Fruit fly (Drosophila melanogaster) whole organism, embryonic: ENCODE measurements around the gene CG43759.

ENCODE experiments used
- CG1024 ChIP-seq: fragments of 200-800 bp; sonication (Bioruptor generic); IDR thresholded peaks from 2 replicates; pipeline ENCODE4 v1.3.6; 2022; ENCODE audit warnings: missing biosample characterization, missing genetic modification characterization
- CG11085 ChIP-seq: fragments of 200-800 bp; sonication (Bioruptor generic); IDR thresholded peaks from 2 replicates; pipeline ENCODE4 v1.3.6; 2022; ENCODE audit warnings: missing biosample characterization, missing genetic modification characterization
- CG11456 ChIP-seq: fragments of 200-800 bp; sonication (Bioruptor generic); IDR thresholded peaks from 3 replicates; pipeline ENCODE4 v1.3.6; 2022; ENCODE audit warnings: missing biosample characterization, missing genetic modification characterization
- CG11504 ChIP-seq: fragments of 200-800 bp; sonication (Bioruptor generic); optimal IDR thresholded peaks from 3 replicates; lab custom pipeline; 2019; ENCODE audit warnings: missing biosample characterization, mild to moderate bottlenecking, missing genetic modification characterization, moderate library complexity
- CG11695 ChIP-seq: fragments of 200-800 bp; sonication (Bioruptor generic); IDR thresholded peaks from 3 replicates; pipeline ENCODE4 v1.3.6; 2022; ENCODE audit warnings: missing biosample characterization, missing genetic modification characterization
- CG12236 ChIP-seq: fragments of 200-800 bp; sonication (Bioruptor generic); optimal IDR thresholded peaks from 2 replicates; lab custom pipeline; 2016; ENCODE audit warnings: missing biosample characterization, missing genetic modification characterization
- CG13123 ChIP-seq: fragments of 200-800 bp; sonication (Bioruptor generic); optimal IDR thresholded peaks from 2 replicates; lab custom pipeline; 2016; ENCODE audit warnings: missing biosample characterization, missing genetic modification characterization
- CG14667 ChIP-seq: fragments of 200-800 bp; sonication (Bioruptor generic); IDR thresholded peaks from 2 replicates; pipeline ENCODE4 v1.3.6; 2022; ENCODE audit warnings: missing biosample characterization, missing genetic modification characterization
- CG17385 ChIP-seq: fragments of 200-800 bp; sonication (Bioruptor generic); optimal IDR thresholded peaks from 3 replicates; lab custom pipeline; 2018; ENCODE audit warnings: missing biosample characterization, mild to moderate bottlenecking, missing genetic modification characterization
- CG18764 ChIP-seq: fragments of 200-800 bp; sonication (Bioruptor generic); optimal IDR thresholded peaks from 3 replicates; lab custom pipeline; 2016; ENCODE audit warnings: missing biosample characterization, missing genetic modification characterization
- CG2202 ChIP-seq: fragments of 200-800 bp; sonication (Bioruptor generic); optimal IDR thresholded peaks from 2 replicates; lab custom pipeline; 2018; ENCODE audit warnings: missing biosample characterization, mild to moderate bottlenecking, missing genetic modification characterization
- CG32767 ChIP-seq: fragments of 200-800 bp; sonication (Bioruptor generic); IDR thresholded peaks from 2 replicates; pipeline ENCODE4 v1.3.6; 2022; ENCODE audit warnings: missing biosample characterization, missing genetic modification characterization
- CG34422 ChIP-seq: fragments of 200-800 bp; sonication (Bioruptor generic); IDR thresholded peaks from 3 replicates; pipeline ENCODE4 v1.3.6; 2022; ENCODE audit warnings: missing biosample characterization, missing genetic modification characterization
- CG5180 ChIP-seq: fragments of 200-800 bp; sonication (Bioruptor generic); optimal IDR thresholded peaks from 3 replicates; lab custom pipeline; 2017; ENCODE audit warnings: missing biosample characterization, missing genetic modification characterization, mild to moderate bottlenecking, moderate library complexity, missing genetic modification reagents
- CG6854 ChIP-seq: fragments of 200-800 bp; sonication (Bioruptor generic); optimal IDR thresholded peaks from 3 replicates; lab custom pipeline; 2017; ENCODE audit warnings: missing biosample characterization, mild to moderate bottlenecking, missing genetic modification characterization
- CG8290 ChIP-seq, 3 experiments: fragments of 200-800 bp; sonication (Bioruptor generic); optimal IDR thresholded peaks; 2 replicates each; lab custom pipeline; 2016 to 2019; ENCODE audit warnings: missing biosample characterization in 3 of 3, missing genetic modification characterization in 3 of 3, mild to moderate bottlenecking in 2 of 3, moderate library complexity in 1 of 3
- CG9932 ChIP-seq: fragments of 200-800 bp; sonication (Bioruptor generic); IDR thresholded peaks from 2 replicates; pipeline ENCODE4 v1.3.6; 2022; ENCODE audit warnings: missing biosample characterization, missing genetic modification characterization
- E2f2 ChIP-seq: fragments of 200-800 bp; sonication (Bioruptor generic); IDR thresholded peaks from 2 replicates; pipeline ENCODE4 v1.3.6; 2022; ENCODE audit warnings: missing biosample characterization, missing genetic modification characterization
- Fer2 ChIP-seq: fragments of 200-800 bp; sonication (Bioruptor generic); optimal IDR thresholded peaks from 2 replicates; lab custom pipeline; 2018; ENCODE audit warnings: missing biosample characterization, mild to moderate bottlenecking, missing genetic modification characterization, moderate library complexity
- Hmx ChIP-seq: fragments of 200-800 bp; sonication (Bioruptor generic); optimal IDR thresholded peaks from 2 replicates; lab custom pipeline; 2016; ENCODE audit warnings: missing biosample characterization, missing genetic modification characterization
- NK7.1 ChIP-seq: fragments of 200-800 bp; sonication (Bioruptor generic); optimal IDR thresholded peaks from 3 replicates; lab custom pipeline; 2016; ENCODE audit warnings: missing biosample characterization, missing genetic modification characterization
- Nf-YB ChIP-seq: fragments of 200-800 bp; sonication (Bioruptor generic); optimal IDR thresholded peaks from 3 replicates; lab custom pipeline; 2019; ENCODE audit warnings: missing biosample characterization, mild to moderate bottlenecking, missing genetic modification characterization, moderate library complexity
- Sox102F ChIP-seq: fragments of 200-800 bp; sonication (Bioruptor generic); optimal IDR thresholded peaks from 2 replicates; lab custom pipeline; 2018; ENCODE audit warnings: missing biosample characterization, mild to moderate bottlenecking, missing genetic modification characterization, moderate library complexity
- Stat92E ChIP-seq, 3 experiments: fragments of >200 bp in 2 of 3; fragments of 200-800 bp in 1 of 3; sonication (Bioruptor generic) in 1 of 3; optimal IDR thresholded peaks; 2 replicates each; lab custom pipeline; 2017 to 2019; ENCODE audit warnings: missing biosample characterization in 3 of 3, missing genetic modification characterization in 3 of 3, mild to moderate bottlenecking in 1 of 3, moderate library complexity in 1 of 3
- Taf1 ChIP-seq: fragments of 200-800 bp; sonication (Bioruptor generic); IDR thresholded peaks from 2 replicates; pipeline ENCODE4 v1.3.6; 2022; ENCODE audit warnings: missing biosample characterization, missing genetic modification characterization
- Usf ChIP-seq: fragments of 200-800 bp; sonication (Bioruptor generic); optimal IDR thresholded peaks from 2 replicates; lab custom pipeline; 2017; ENCODE audit warnings: missing genotype, missing biosample characterization, missing genetic modification characterization
- al ChIP-seq: fragments of 200-800 bp; sonication (Bioruptor generic); IDR thresholded peaks from 2 replicates; pipeline ENCODE4 v1.3.6; 2022; ENCODE audit warnings: missing biosample characterization, missing genetic modification characterization
- aop ChIP-seq: fragments of 200-800 bp; sonication (Bioruptor generic); IDR thresholded peaks from 2 replicates; pipeline ENCODE4 v1.3.6; 2022; ENCODE audit warnings: missing biosample characterization, missing genetic modification characterization
- ato ChIP-seq: fragments of 200-800 bp; sonication (Bioruptor generic); IDR thresholded peaks from 2 replicates; pipeline ENCODE4 v1.3.6; 2022; ENCODE audit warnings: missing biosample characterization, missing genetic modification characterization; ENCODE audit not compliant: partially characterized antibody
- bbx ChIP-seq: fragments of 200-800 bp; sonication (Bioruptor generic); IDR thresholded peaks from 2 replicates; pipeline ENCODE4 v1.3.6; 2022; ENCODE audit warnings: missing biosample characterization, missing genetic modification characterization; ENCODE audit not compliant: partially characterized antibody
- corto ChIP-seq: fragments of 200-800 bp; sonication (Bioruptor generic); optimal IDR thresholded peaks from 2 replicates; lab custom pipeline; 2016; ENCODE audit warnings: missing biosample characterization, mild to moderate bottlenecking, missing genetic modification characterization, moderate library complexity
- cwo ChIP-seq: fragments of 200-800 bp; sonication (Bioruptor generic); optimal IDR thresholded peaks from 3 replicates; lab custom pipeline; 2017; ENCODE audit warnings: missing biosample characterization, missing genetic modification characterization, mild to moderate bottlenecking, moderate library complexity, missing genetic modification reagents
- da ChIP-seq: fragments of 200-800 bp; sonication (Bioruptor generic); optimal IDR thresholded peaks from 2 replicates; lab custom pipeline; 2016; ENCODE audit warnings: missing biosample characterization, missing genetic modification characterization
- dmrt11E ChIP-seq: fragments of 200-800 bp; sonication (Bioruptor generic); optimal IDR thresholded peaks from 3 replicates; lab custom pipeline; 2018; ENCODE audit warnings: missing biosample characterization, mild to moderate bottlenecking, missing genetic modification characterization, moderate library complexity
- eyg ChIP-seq: fragments of 200-800 bp; sonication (Bioruptor generic); optimal IDR thresholded peaks from 3 replicates; lab custom pipeline; 2016; ENCODE audit warnings: missing biosample characterization, missing genetic modification characterization
- gfzf ChIP-seq: fragments of 200-800 bp; sonication (Bioruptor generic); optimal IDR thresholded peaks from 2 replicates; lab custom pipeline; 2016; ENCODE audit warnings: missing biosample characterization, mild to moderate bottlenecking, missing genetic modification characterization, moderate library complexity
- grn ChIP-seq: fragments of 200-800 bp; sonication (Bioruptor generic); optimal IDR thresholded peaks from 3 replicates; lab custom pipeline; 2017; ENCODE audit warnings: missing biosample characterization, missing genetic modification characterization
- hkb ChIP-seq, 2 experiments: fragments of 200-800 bp in 1 of 2; fragments of >200 bp in 1 of 2; sonication (Bioruptor generic) in 1 of 2; IDR thresholded peaks in 1 of 2; optimal IDR thresholded peaks in 1 of 2; 2 replicates each; pipeline versions ENCODE4 v1.3.6 to Lab custom; 2017 to 2022; ENCODE audit warnings: missing biosample characterization in 1 of 2, missing genetic modification characterization in 1 of 2
- ind ChIP-seq: fragments of 200-800 bp; sonication (Bioruptor generic); optimal IDR thresholded peaks from 3 replicates; lab custom pipeline; 2016; ENCODE audit warnings: missing biosample characterization, missing genetic modification characterization
- insv ChIP-seq, 2 experiments: fragments of 200-800 bp; sonication (Bioruptor generic); optimal IDR thresholded peaks; 3 replicates each; lab custom pipeline; 2016 to 2018; ENCODE audit warnings: missing biosample characterization in 2 of 2, missing genetic modification characterization in 2 of 2
- ken ChIP-seq: fragments of 200-800 bp; sonication (Bioruptor generic); IDR thresholded peaks from 3 replicates; pipeline ENCODE4 v1.3.6; 2022; ENCODE audit warnings: missing biosample characterization, missing genetic modification characterization
- mam ChIP-seq: fragments of 200-800 bp; sonication (Bioruptor generic); optimal IDR thresholded peaks from 3 replicates; lab custom pipeline; 2016; ENCODE audit warnings: missing biosample characterization, missing genetic modification characterization
- peb ChIP-seq: fragments of 200-800 bp; sonication (Bioruptor generic); IDR thresholded peaks from 2 replicates; pipeline ENCODE4 v1.3.6; 2022; ENCODE audit warnings: missing biosample characterization, missing genetic modification characterization
- psq ChIP-seq: fragments of 200-800 bp; sonication (Bioruptor generic); optimal IDR thresholded peaks from 2 replicates; lab custom pipeline; 2017; ENCODE audit warnings: missing biosample characterization, missing genetic modification characterization
- pum ChIP-seq: fragments of 200-800 bp; sonication (Bioruptor generic); optimal IDR thresholded peaks from 2 replicates; lab custom pipeline; 2016; ENCODE audit warnings: missing biosample characterization, missing genetic modification characterization
- slou ChIP-seq: fragments of 200-800 bp; sonication (Bioruptor generic); optimal IDR thresholded peaks from 3 replicates; lab custom pipeline; 2016; ENCODE audit warnings: missing biosample characterization, missing genetic modification characterization
- sqz ChIP-seq: fragments of 200-800 bp; sonication (Bioruptor generic); optimal IDR thresholded peaks from 3 replicates; lab custom pipeline; 2018; ENCODE audit warnings: missing biosample characterization, mild to moderate bottlenecking, missing genetic modification characterization
- sug ChIP-seq: fragments of 200-800 bp; optimal IDR thresholded peaks from 2 replicates; lab custom pipeline; 2019; ENCODE audit warnings: missing biosample characterization, mild to moderate bottlenecking, missing genetic modification characterization, moderate library complexity
- unc-4 ChIP-seq: fragments of 200-800 bp; sonication (Bioruptor generic); IDR thresholded peaks from 2 replicates; pipeline ENCODE4 v1.3.6; 2022; ENCODE audit warnings: missing biosample characterization, missing genetic modification characterization; ENCODE audit not compliant: partially characterized antibody
- zf30C ChIP-seq: fragments of 200-800 bp; sonication (Bioruptor generic); optimal IDR thresholded peaks from 3 replicates; lab custom pipeline; 2018; ENCODE audit warnings: missing biosample characterization, mild to moderate bottlenecking, missing genetic modification characterization

Gene CG43759

dm6 chrX:19008882-19009281 lies 78.7 kb downstream of the CG43759 start (continued):
- TF ChIP-seq Stat92E (GFP tag; optimal IDR thresholded peaks at IDR 0.05; lab: Kevin White, UChicago) = peak in 1 of 3 experiments; percentile 3
- TF ChIP-seq Nf-YB (GFP tag; lab: Kevin White, UChicago) = no peak
- peak; percentile 19; the same call in 1 of the 2 replicates for TF ChIP-seq E2f2
- no peak for TF ChIP-seq NK7.1 (GFP tag; lab: Kevin White, UChicago)
- no peak for TF ChIP-seq psq
- peak; percentile 25 for TF ChIP-seq pum (GFP tag; lab: Kevin White, UChicago)
- peak; percentile 50; the same call in 1 of the 2 replicates for TF ChIP-seq peb
- TF ChIP-seq gfzf (GFP tag; lab: Kevin White, UChicago) = no peak
- TF ChIP-seq unc-4 (GFP tag; lab: Robert Waterston, UW) = peak; percentile 54
- no peak for TF ChIP-seq corto
- peak; percentile 66 for TF ChIP-seq Sox102F (GFP tag; lab: Kevin White, UChicago)
- no peak for TF ChIP-seq cwo (GFP tag; lab: Kevin White, UChicago)
- TF ChIP-seq ken = 0 out of 3 replicates have a peak, but pooled peaks have one; percentile 50
- TF ChIP-seq mam (GFP tag; lab: Kevin White, UChicago) = no peak
- TF ChIP-seq zf30C = no peak
- peak; percentile 42 for TF ChIP-seq CG17385 (GFP tag; lab: Kevin White, UChicago)
- TF ChIP-seq aop = no peak
- TF ChIP-seq grn (GFP tag; lab: Kevin White, UChicago) = no peak
- no peak for TF ChIP-seq sug
- no peak for TF ChIP-seq Hmx (GFP tag; lab: Kevin White, UChicago)
- TF ChIP-seq CG13123 (GFP tag; lab: Kevin White, UChicago) = no peak
- TF ChIP-seq eyg (GFP tag; lab: Kevin White, UChicago) = peak; percentile 31
- TF ChIP-seq CG11504 = peak; percentile 58
- peak; percentile 1 for TF ChIP-seq CG18764 (GFP tag; lab: Kevin White, UChicago)
- TF ChIP-seq CG5180 (GFP tag; lab: Kevin White, UChicago) = no peak
- TF ChIP-seq CG8290 (GFP tag; optimal IDR thresholded peaks at IDR 0.05; lab: Kevin White, UChicago) = no peak
- TF ChIP-seq CG8290 (tag; optimal IDR thresholded peaks at IDR 0.05; lab: Kevin White, UChicago) = peak in 1 of 2 experiments; percentile 11
- TF ChIP-seq slou = peak; percentile 4
- 0 out of 2 replicates have a peak, but pooled peaks have one; percentile 8 for TF ChIP-seq CG14667 (GFP tag; lab: Robert Waterston, UW)
- TF ChIP-seq da (GFP tag; lab: Kevin White, UChicago) = no peak
- no peak for TF ChIP-seq CG11085 (GFP tag; lab: Robert Waterston, UW)
- peak; percentile 67 for TF ChIP-seq bbx (GFP tag; lab: Robert Waterston, UW)
- TF ChIP-seq Taf1 (GFP tag; lab: Robert Waterston, UW) = no peak
- peak; percentile 45 for TF ChIP-seq CG1024 (GFP tag; lab: Robert Waterston, UW)
- peak; percentile 26 for TF ChIP-seq ind
- TF ChIP-seq CG9932 = no peak
- peak; percentile 13 for TF ChIP-seq sqz
- TF ChIP-seq CG11695 (GFP tag; lab: Robert Waterston, UW) = peak; percentile 54; the same call in 2 of the 3 replicates
- no peak for TF ChIP-seq Fer2 (tag; lab: Kevin White, UChicago)
- no peak for TF ChIP-seq Usf (GFP tag; lab: Kevin White, UChicago)
- no peak for TF ChIP-seq CG32767 (GFP tag; lab: Robert Waterston, UW)
- no peak for TF ChIP-seq insv (GFP tag; optimal IDR thresholded peaks at IDR 0.05; lab: Kevin White, UChicago)
- peak; percentile 13 for TF ChIP-seq CG2202
- no peak for TF ChIP-seq ato (GFP tag; lab: Robert Waterston, UW)
- TF ChIP-seq al (GFP tag; lab: Robert Waterston, UW) = no peak
- TF ChIP-seq CG12236 (GFP tag; lab: Kevin White, UChicago) = no peak
- TF ChIP-seq CG34422 (GFP tag; lab: Robert Waterston, UW) = no peak
- TF ChIP-seq CG6854 = no peak
- TF ChIP-seq hkb (optimal IDR thresholded peaks at IDR 0.05; lab: Kevin White, UChicago) = no peak
- TF ChIP-seq hkb (GFP tag; IDR thresholded peaks at IDR 0.05; lab: Robert Waterston, UW) = peak; percentile 58; the same call in 1 of the 2 replicates
- peak; percentile 54 for TF ChIP-seq dmrt11E
- no peak for TF ChIP-seq CG11456
